Fruit fly (Drosophila melanogaster) whole organism, prepupa: ENCODE data around the gene Pitslre.

Experiments used
- Blimp-1 ChIP-seq: fragments of 200-800 bp; sonication (Bioruptor generic); optimal IDR thresholded peaks from 3 replicates; lab custom pipeline; 2017; ENCODE audit warnings: missing biosample characterization, missing genetic modification characterization, mild to moderate bottlenecking, moderate library complexity, missing genetic modification reagents
- CG10631 ChIP-seq: fragments of 200-800 bp; sonication (Bioruptor generic); optimal IDR thresholded peaks from 2 replicates; lab custom pipeline; 2016; ENCODE audit warnings: missing biosample characterization, missing genetic modification characterization
- CG10669 ChIP-seq: fragments of 200-800 bp; sonication (Bioruptor generic); optimal IDR thresholded peaks from 3 replicates; lab custom pipeline; 2018; ENCODE audit warnings: missing biosample characterization, mild to moderate bottlenecking, missing genetic modification characterization, moderate library complexity
- CG11294 ChIP-seq: fragments of 200-800 bp; sonication (Bioruptor generic); IDR thresholded peaks from 2 replicates; pipeline ENCODE4 v1.3.6; 2022; ENCODE audit warnings: missing biosample characterization, missing genetic modification characterization
- CG11762 ChIP-seq: fragments of 200-800 bp; sonication (Bioruptor generic); optimal IDR thresholded peaks from 3 replicates; lab custom pipeline; 2016; ENCODE audit warnings: missing biosample characterization, missing genetic modification characterization; ENCODE audit not compliant: insufficient read depth
- CG11902 ChIP-seq: fragments of 200-800 bp; sonication (Bioruptor generic); optimal IDR thresholded peaks from 3 replicates; lab custom pipeline; 2016; ENCODE audit warnings: missing biosample characterization, missing genetic modification characterization
- CG15336 ChIP-seq: fragments of 200-800 bp; sonication (Bioruptor generic); IDR thresholded peaks from 2 replicates; pipeline ENCODE4 v1.3.6; 2022; ENCODE audit warnings: missing biosample characterization, missing genetic modification characterization
- CG1621 ChIP-seq: fragments of 200-800 bp; sonication (Bioruptor generic); optimal IDR thresholded peaks from 3 replicates; lab custom pipeline; 2018; ENCODE audit warnings: missing biosample characterization, mild to moderate bottlenecking, missing genetic modification characterization
- CG16779 ChIP-seq: fragments of 200-800 bp; sonication (Bioruptor generic); optimal IDR thresholded peaks from 3 replicates; lab custom pipeline; 2017; ENCODE audit warnings: missing biosample characterization, mild to moderate bottlenecking, missing genetic modification characterization
- CG3032 ChIP-seq: fragments of 200-800 bp; optimal IDR thresholded peaks from 2 replicates; lab custom pipeline; 2019; ENCODE audit warnings: missing biosample characterization, mild to moderate bottlenecking, missing genetic modification characterization, moderate library complexity
- CG31627 ChIP-seq: fragments of 200-800 bp; sonication (Bioruptor generic); optimal IDR thresholded peaks from 3 replicates; lab custom pipeline; 2016; ENCODE audit warnings: missing biosample characterization, missing genetic modification characterization
- CG32006 ChIP-seq: fragments of 200-800 bp; sonication (Bioruptor generic); optimal IDR thresholded peaks from 3 replicates; lab custom pipeline; 2017; ENCODE audit warnings: missing biosample characterization, mild to moderate bottlenecking, missing genetic modification characterization
- CG34406 ChIP-seq: fragments of 200-800 bp; sonication (Bioruptor generic); optimal IDR thresholded peaks from 3 replicates; lab custom pipeline; 2016; ENCODE audit warnings: missing biosample characterization, missing genetic modification characterization
- CG3919 ChIP-seq: fragments of 200-800 bp; sonication (Bioruptor generic); optimal IDR thresholded peaks from 3 replicates; lab custom pipeline; 2016; ENCODE audit warnings: missing biosample characterization, missing genetic modification characterization
- CG6163 ChIP-seq: fragments of 200-800 bp; sonication (Bioruptor generic); IDR thresholded peaks from 3 replicates; pipeline ENCODE4 v1.3.6; 2022; ENCODE audit warnings: missing biosample characterization, missing genetic modification characterization
- CG6276 ChIP-seq: fragments of 200-800 bp; sonication (Bioruptor generic); optimal IDR thresholded peaks from 2 replicates; lab custom pipeline; 2017; ENCODE audit warnings: missing biosample characterization, mild to moderate bottlenecking, missing genetic modification characterization
- CG6792 ChIP-seq: fragments of 200-800 bp; sonication (Bioruptor generic); optimal IDR thresholded peaks from 3 replicates; lab custom pipeline; 2016; ENCODE audit warnings: missing biosample characterization, missing genetic modification characterization
- CG6854 ChIP-seq: fragments of 200-800 bp; sonication (Bioruptor generic); optimal IDR thresholded peaks from 2 replicates; lab custom pipeline; 2017; ENCODE audit warnings: missing biosample characterization, mild to moderate bottlenecking, missing genetic modification characterization
- CG7368 ChIP-seq: fragments of 200-800 bp; sonication (Bioruptor generic); optimal IDR thresholded peaks from 3 replicates; lab custom pipeline; 2016; ENCODE audit warnings: missing biosample characterization, missing genetic modification characterization
- CG8119 ChIP-seq: fragments of 200-800 bp; sonication (Bioruptor generic); IDR thresholded peaks from 3 replicates; pipeline ENCODE4 v1.3.6; 2022; ENCODE audit warnings: missing biosample characterization, missing genetic modification characterization
- CG8319 ChIP-seq: fragments of 200-800 bp; sonication (Bioruptor generic); optimal IDR thresholded peaks from 3 replicates; lab custom pipeline; 2016; ENCODE audit warnings: missing biosample characterization, missing genetic modification characterization
- CG8632 ChIP-seq: fragments of 200-800 bp; sonication (Bioruptor generic); optimal IDR thresholded peaks from 3 replicates; lab custom pipeline; 2016; ENCODE audit warnings: missing biosample characterization, missing genetic modification characterization
- Eip75B ChIP-seq: fragments of 200-800 bp; sonication (Bioruptor generic); optimal IDR thresholded peaks from 3 replicates; lab custom pipeline; 2016; ENCODE audit warnings: missing biosample characterization, missing genetic modification characterization
- Eip93F ChIP-seq: fragments of 200-800 bp; sonication (Bioruptor generic); optimal IDR thresholded peaks from 2 replicates; lab custom pipeline; 2016; ENCODE audit warnings: missing biosample characterization, mild to moderate bottlenecking, missing genetic modification characterization
- Ets96B ChIP-seq: fragments of 200-800 bp; optimal IDR thresholded peaks from 2 replicates; lab custom pipeline; 2019; ENCODE audit warnings: missing biosample characterization, mild to moderate bottlenecking, missing genetic modification characterization, moderate library complexity
- Gug ChIP-seq: fragments of 200-800 bp; sonication (Bioruptor generic); IDR thresholded peaks from 2 replicates; pipeline ENCODE4 v1.3.6; 2022; ENCODE audit warnings: missing biosample characterization, missing genetic modification characterization
- Hr38 ChIP-seq: sonication (Bioruptor generic); optimal IDR thresholded peaks from 2 replicates; lab custom pipeline; 2016; ENCODE audit warnings: missing biosample characterization, missing genetic modification characterization
- Hr39 ChIP-seq: fragments of 200-800 bp; sonication (Bioruptor generic); optimal IDR thresholded peaks from 2 replicates; lab custom pipeline; 2016; ENCODE audit warnings: missing biosample characterization, missing genetic modification characterization
- Hr4 ChIP-seq: fragments of 200-800 bp; sonication (Bioruptor generic); optimal IDR thresholded peaks from 3 replicates; lab custom pipeline; 2016; ENCODE audit warnings: missing biosample characterization, missing genetic modification characterization
- Lpt ChIP-seq: fragments of 200-800 bp; sonication (Bioruptor generic); optimal IDR thresholded peaks from 3 replicates; lab custom pipeline; 2016; ENCODE audit warnings: missing biosample characterization, missing genetic modification characterization
- OdsH ChIP-seq: fragments of 200-800 bp; sonication (Bioruptor generic); optimal IDR thresholded peaks from 3 replicates; lab custom pipeline; 2016; ENCODE audit warnings: missing biosample characterization, missing genetic modification characterization
- Sox102F ChIP-seq: fragments of 200-800 bp; sonication (Bioruptor generic); optimal IDR thresholded peaks from 2 replicates; lab custom pipeline; 2016; ENCODE audit warnings: missing biosample characterization, mild to moderate bottlenecking, missing genetic modification characterization
- Sox14 ChIP-seq: fragments of 200-800 bp; sonication (Bioruptor generic); optimal IDR thresholded peaks from 3 replicates; lab custom pipeline; 2016; ENCODE audit warnings: missing biosample characterization, missing genetic modification characterization
- Sox15 ChIP-seq: fragments of 200-800 bp; sonication (Bioruptor generic); optimal IDR thresholded peaks from 3 replicates; lab custom pipeline; 2016; ENCODE audit warnings: missing biosample characterization, missing genetic modification characterization
- achi ChIP-seq: fragments of 200-800 bp; sonication (Bioruptor generic); optimal IDR thresholded peaks from 3 replicates; lab custom pipeline; 2016; ENCODE audit warnings: missing biosample characterization, missing genetic modification characterization
- acj6 ChIP-seq: fragments of 200-800 bp; sonication (Bioruptor generic); optimal IDR thresholded peaks from 3 replicates; lab custom pipeline; 2016; ENCODE audit warnings: missing biosample characterization, missing genetic modification characterization
- dac ChIP-seq: fragments of 200-800 bp; sonication (Bioruptor generic); optimal IDR thresholded peaks from 2 replicates; lab custom pipeline; 2017; ENCODE audit warnings: missing biosample characterization, mild to moderate bottlenecking, missing genetic modification characterization
- dsx ChIP-seq: fragments of 200-800 bp; optimal IDR thresholded peaks from 3 replicates; lab custom pipeline; 2019; ENCODE audit warnings: missing biosample characterization, mild to moderate bottlenecking, missing genetic modification characterization, moderate library complexity; ENCODE audit not compliant: poor library complexity, severe bottlenecking
- eg ChIP-seq: fragments of 200-800 bp; sonication (Bioruptor generic); IDR thresholded peaks from 3 replicates; pipeline ENCODE4 v1.3.6; 2022; ENCODE audit warnings: missing biosample characterization, missing genetic modification characterization
- esn ChIP-seq: fragments of 200-800 bp; sonication (Bioruptor generic); optimal IDR thresholded peaks from 2 replicates; lab custom pipeline; 2016; ENCODE audit warnings: missing biosample characterization, mild to moderate bottlenecking, missing genetic modification characterization, moderate library complexity
- fd59A ChIP-seq: fragments of 200-800 bp; sonication (Bioruptor generic); optimal IDR thresholded peaks from 2 replicates; lab custom pipeline; 2017; ENCODE audit warnings: missing biosample characterization, mild to moderate bottlenecking, missing genetic modification characterization, missing genetic modification reagents
- fd85E ChIP-seq: fragments of 200-800 bp; sonication (Bioruptor generic); optimal IDR thresholded peaks from 3 replicates; lab custom pipeline; 2016; ENCODE audit warnings: missing biosample characterization, missing genetic modification characterization
- fkh ChIP-seq: fragments of 200-800 bp; sonication (Bioruptor generic); optimal IDR thresholded peaks from 3 replicates; lab custom pipeline; 2017; ENCODE audit warnings: missing biosample characterization, mild to moderate bottlenecking, missing genetic modification characterization, moderate library complexity
- lz ChIP-seq: fragments of 200-800 bp; sonication (Bioruptor generic); optimal IDR thresholded peaks from 3 replicates; lab custom pipeline; 2016; ENCODE audit warnings: missing biosample characterization, missing genetic modification characterization
- net ChIP-seq: fragments of 200-800 bp; sonication (Bioruptor generic); optimal IDR thresholded peaks from 3 replicates; lab custom pipeline; 2016; ENCODE audit warnings: missing biosample characterization, missing genetic modification characterization
- pdm3 ChIP-seq: fragments of 200-800 bp; sonication (Bioruptor generic); optimal IDR thresholded peaks from 3 replicates; lab custom pipeline; 2016; ENCODE audit warnings: missing biosample characterization, missing genetic modification characterization
- salr ChIP-seq, 2 experiments: fragments of 200-800 bp; sonication (Bioruptor generic); optimal IDR thresholded peaks; 3 replicates each; lab custom pipeline; 2016 to 2018; ENCODE audit warnings: missing biosample characterization in 2 of 2, missing genetic modification characterization in 2 of 2, mild to moderate bottlenecking in 1 of 2
- spab ChIP-seq: fragments of 200-800 bp; sonication (Bioruptor generic); optimal IDR thresholded peaks from 2 replicates; lab custom pipeline; 2017; ENCODE audit warnings: missing biosample characterization, mild to moderate bottlenecking, missing genetic modification characterization, missing genetic modification reagents
- ss ChIP-seq, 2 experiments: fragments of 200-800 bp; sonication (Bioruptor generic); optimal IDR thresholded peaks; 2 replicates in 1 of 2; 3 replicates in 1 of 2; lab custom pipeline; 2017 to 2018; ENCODE audit warnings: mild to moderate bottlenecking in 2 of 2, missing biosample characterization in 2 of 2, missing genetic modification characterization in 2 of 2, moderate library complexity in 1 of 2
- svp ChIP-seq: fragments of 200-800 bp; sonication (Bioruptor generic); peaks from one replicate; lab custom pipeline; 2016; ENCODE audit warnings: missing biosample characterization, missing genetic modification characterization
- topi ChIP-seq: fragments of 200-800 bp; sonication (Bioruptor generic); optimal IDR thresholded peaks from 3 replicates; lab custom pipeline; 2016; ENCODE audit warnings: missing biosample characterization, missing genetic modification characterization
- vri ChIP-seq: fragments of 200-800 bp; sonication (Bioruptor generic); optimal IDR thresholded peaks from 3 replicates; lab custom pipeline; 2016; ENCODE audit warnings: missing biosample characterization, mild to moderate bottlenecking, missing genetic modification characterization

Gene Pitslre

DNA sequence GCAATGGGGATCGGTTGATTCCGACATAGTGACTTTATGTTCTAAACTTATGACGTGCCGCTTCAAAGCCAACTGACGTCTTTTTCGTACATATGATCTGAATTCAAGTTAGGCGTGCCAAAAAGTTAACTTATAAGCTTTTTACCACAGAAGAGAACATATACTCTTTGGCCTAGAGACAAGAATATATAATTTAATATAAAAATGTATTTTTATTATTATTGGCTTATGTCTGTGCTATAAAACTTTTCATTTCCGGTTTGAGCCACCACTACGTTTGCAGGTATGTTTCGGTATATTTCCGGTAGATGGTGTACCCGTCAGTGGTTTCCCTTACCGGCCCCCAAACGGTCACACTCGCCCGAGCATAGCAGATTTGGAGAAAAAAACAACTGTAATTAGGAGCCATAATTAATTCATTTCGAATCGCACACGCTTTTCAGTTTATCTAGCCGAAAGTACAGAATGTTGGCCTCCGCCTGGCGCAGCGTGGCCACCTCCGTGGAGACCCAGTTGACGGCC, 27.1 kb downstream of the Pitslre start, which contains the start of the genes CG3698 and tzn:
Gene CG3698 (minus strand): TSS at position 51 of the 522 bp plus-strand sequence.
Gene tzn (plus strand): TSS at position 321 of the 522 bp plus-strand sequence.
- TF ChIP-seq CG31627 (peak; percentile 83), spab (no peak), lz (GFP tag; lab: Kevin White, UChicago) (peak; percentile 86), CG1621 (no peak), CG8632 (GFP tag; lab: Kevin White, UChicago) (peak; percentile 73), Ets96B (tag; lab: Kevin White, UChicago) (no peak), CG6276 (no peak), Sox15 (GFP tag; lab: Kevin White, UChicago) (peak; percentile 72), OdsH (GFP tag; lab: Kevin White, UChicago) (no peak), Lpt (GFP tag; lab: Kevin White, UChicago) (no peak), CG8119 (GFP tag; lab: Robert Waterston, UW) (no peak), CG34406 (GFP tag; lab: Kevin White, UChicago) (peak; percentile 85), Hr39 (GFP tag; lab: Kevin White, UChicago) (no peak), topi (GFP tag; lab: Kevin White, UChicago) (no peak), fd59A (GFP tag; lab: Kevin White, UChicago) (peak; percentile 64), ss (GFP tag; optimal IDR thresholded peaks at IDR 0.05; lab: Kevin White, UChicago) (no peak), Eip93F (no peak), dac (GFP tag; lab: Kevin White, UChicago) (peak; percentile 57), CG3919 (GFP tag; lab: Kevin White, UChicago) (no peak), eg (no peak; the same call in 1 of the 3 replicates), CG16779 (tag; lab: Kevin White, UChicago) (no peak), CG8319 (GFP tag; lab: Kevin White, UChicago) (peak; percentile 75), CG15336 (GFP tag; lab: Robert Waterston, UW) (no peak), CG3032 (tag; lab: Kevin White, UChicago) (peak; percentile 73), achi (GFP tag; lab: Kevin White, UChicago) (no peak), esn (GFP tag; lab: Kevin White, UChicago) (peak; percentile 87), fd85E (GFP tag; lab: Kevin White, UChicago) (no peak), Hr4 (GFP tag; lab: Kevin White, UChicago) (no peak), svp (GFP tag; lab: Kevin White, UChicago) (no peak), vri (GFP tag; lab: Kevin White, UChicago) (no peak), salr (GFP tag; optimal IDR thresholded peaks at IDR 0.05; lab: Kevin White, UChicago) (peak in 1 of 2 experiments; percentile 90), CG11294 (peak; percentile 47), pdm3 (no peak), Eip75B (GFP tag; lab: Kevin White, UChicago) (no peak), CG6792 (no peak), CG11762 (GFP tag; lab: Kevin White, UChicago) (peak; percentile 49), fkh (no peak), Blimp-1 (GFP tag; lab: Kevin White, UChicago) (peak; percentile 61), CG6854 (GFP tag; lab: Kevin White, UChicago) (peak; percentile 92), Sox14 (GFP tag; lab: Kevin White, UChicago) (no peak), dsx (no peak), acj6 (peak; percentile 86), CG10631 (GFP tag; lab: Kevin White, UChicago) (no peak), Hr38 (GFP tag; lab: Kevin White, UChicago) (no peak), CG6163 (GFP tag; lab: Robert Waterston, UW) (peak; percentile 93), net (no peak), Gug (GFP tag; lab: Robert Waterston, UW) (peak; percentile 45), CG32006 (GFP tag; lab: Kevin White, UChicago) (no peak), CG10669 (GFP tag; lab: Kevin White, UChicago) (no peak), CG11902 (GFP tag; lab: Kevin White, UChicago) (peak; percentile 79), Sox102F (GFP tag; lab: Kevin White, UChicago) (no peak), CG7368 (GFP tag; lab: Kevin White, UChicago) (no peak)
